Worm (Caenorhabditis elegans): ENCODE results near the gene M03E7.2.

M03E7.2 gene

DNA sequence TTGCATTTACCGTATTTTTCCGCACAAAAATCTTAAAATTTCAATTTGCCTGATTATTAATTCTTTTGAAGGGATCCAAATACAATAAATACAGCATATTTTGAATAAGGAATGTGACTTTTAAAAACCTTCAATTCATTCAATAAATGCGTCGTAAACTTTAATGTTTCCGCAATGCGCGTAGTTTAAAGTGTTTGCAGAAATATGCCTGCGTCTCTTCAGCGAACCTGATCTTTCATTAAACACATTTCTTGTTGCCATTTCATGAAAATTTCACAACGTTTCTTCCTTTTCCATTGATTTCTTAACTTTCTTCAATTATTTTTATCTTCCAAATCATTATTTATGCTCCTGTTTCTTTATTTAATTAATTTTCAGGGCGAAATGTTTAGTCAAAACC is 25.1 kb upstream of the M03E7.2 start, which contains the start of gene vps-37 (continued):
- TF ChIP-seq hrde-1 (tag; optimal IDR thresholded peaks at IDR 0.05; ENCODE audit: borderline replicate concordance): no peak
- TF ChIP-seq lin-54 (GFP tag; optimal IDR thresholded peaks at IDR 0.05): peak; percentile 75
- peak; percentile 78 for TF ChIP-seq lin-40 (tag; optimal IDR thresholded peaks at IDR 0.05)
- peak; percentile 11 for TF ChIP-seq F23B12.7 (tag; optimal IDR thresholded peaks at IDR 0.05; ENCODE audit: insufficient read depth)
- no peak for TF ChIP-seq lsy-27 (tag; optimal IDR thresholded peaks at IDR 0.05; ENCODE audit: borderline replicate concordance, insufficient read depth)
- TF ChIP-seq ZK185.1 (tag; optimal IDR thresholded peaks at IDR 0.05; ENCODE audit: poor library complexity, severe bottlenecking): peak; percentile 77
- peak; percentile 36; the same call in 1 of the 2 replicates for TF ChIP-seq cebp-1 (GFP tag; IDR thresholded peaks at IDR 0.05)
- peak; percentile 83 for TF ChIP-seq cebp-1 (tag; optimal IDR thresholded peaks at IDR 0.05)
- TF ChIP-seq hlh-12 (tag; optimal IDR thresholded peaks at IDR 0.05): no peak
- TF ChIP-seq nhr-27 (tag; optimal IDR thresholded peaks at IDR 0.05): no peak
- TF ChIP-seq ceh-100 (GFP tag; IDR thresholded peaks at IDR 0.05): no peak
- TF ChIP-seq madf-3 (GFP tag; IDR thresholded peaks at IDR 0.05): no peak
- TF ChIP-seq madf-6 (GFP tag; IDR thresholded peaks at IDR 0.05): peak; percentile 83
- TF ChIP-seq D2030.7 (GFP tag; IDR thresholded peaks at IDR 0.05): peak; percentile 61
- TF ChIP-seq T07F8.4 (tag; optimal IDR thresholded peaks at IDR 0.05): no peak
- no peak for TF ChIP-seq snpc-4 (GFP tag; optimal IDR thresholded peaks at IDR 0.05)
- TF ChIP-seq snpc-4 (tag; optimal IDR thresholded peaks at IDR 0.05): peak in 3 of 4 experiments; percentile 33 to 55 (median 39)
- no peak for TF ChIP-seq dox-1 (GFP tag; IDR thresholded peaks at IDR 0.05)

DNA sequence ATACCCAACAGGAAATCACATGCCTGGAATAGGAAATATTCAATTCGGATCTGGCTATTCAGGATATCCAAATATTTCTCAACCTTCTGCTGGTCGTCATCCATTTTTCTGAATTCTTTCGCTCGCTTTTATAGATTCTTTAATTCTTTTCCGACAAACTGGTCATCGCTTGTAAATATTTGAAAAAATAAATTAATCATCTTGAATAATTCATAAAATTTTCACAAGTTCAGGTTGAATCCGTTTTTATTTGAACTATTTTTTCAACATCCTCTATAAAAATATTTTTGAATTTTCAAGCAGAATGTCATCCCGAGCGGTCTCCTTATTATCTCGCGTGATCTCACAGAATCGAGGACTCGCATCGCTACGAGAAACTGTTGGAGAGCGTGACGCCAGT is 24.0 kb upstream of the M03E7.2 start, which contains the start of gene mrpl-48:
Gene mrpl-48, plus strand, starts transcription at position 301 of the 400 bp plus-strand sequence.
- TF ChIP-seq B0336.3 (GFP tag; IDR thresholded peaks at IDR 0.05) (peak; percentile 53; the same call in 1 of the 2 replicates), bed-1 (GFP tag; IDR thresholded peaks at IDR 0.05) (no peak), D2030.7 (GFP tag; IDR thresholded peaks at IDR 0.05) (peak; percentile 24; the same call in 1 of the 2 replicates), Y53G8AR.9 (GFP tag; conservative IDR thresholded peaks at IDR 0.05) (no peak)

DNA sequence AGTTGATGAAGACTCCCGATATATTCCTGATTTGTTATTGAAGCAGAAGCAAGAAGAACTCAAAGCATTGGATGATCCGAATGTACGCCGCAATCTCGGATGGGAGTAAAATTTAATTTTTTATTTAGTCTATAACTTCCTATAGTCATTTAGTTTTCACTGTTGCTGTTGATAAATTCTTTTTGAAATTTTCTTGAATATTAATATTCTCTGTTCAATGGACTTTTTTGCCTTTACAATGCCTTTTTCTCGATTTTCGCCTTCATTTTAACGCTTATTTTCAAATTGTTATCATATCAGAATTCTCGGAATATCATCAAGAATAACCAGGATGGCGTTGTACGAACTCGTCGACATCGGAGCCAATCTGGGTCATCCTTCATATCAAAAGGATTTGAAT is 23.1 kb upstream of the M03E7.2 start, which contains the start of gene crn-2:
Gene crn-2, plus strand, starts transcription at position 301 of the 400 bp plus-strand sequence.
- TF ChIP-seq F49E8.2 (tag; optimal IDR thresholded peaks at IDR 0.05; ENCODE audit: insufficient read depth) (no peak), mcd-1 (GFP tag; IDR thresholded peaks at IDR 0.05) (no peak), cebp-2 (GFP tag; IDR thresholded peaks at IDR 0.05) (no peak), ceh-58 (GFP tag; IDR thresholded peaks at IDR 0.05) (no peak), zfh-2 (GFP tag; conservative IDR thresholded peaks at IDR 0.05) (no peak), hlh-12 (tag; optimal IDR thresholded peaks at IDR 0.05) (no peak), Y95B8A.8 (GFP tag; IDR thresholded peaks at IDR 0.05) (no peak), unc-62 (GFP tag; optimal IDR thresholded peaks at IDR 0.05) (no peak), C06A6.2 (GFP tag; conservative IDR thresholded peaks at IDR 0.05) (no peak), ztf-26 (tag; optimal IDR thresholded peaks at IDR 0.05) (no peak), F57C9.4 (tag; optimal IDR thresholded peaks at IDR 0.05) (no peak), atf-7 (tag; optimal IDR thresholded peaks at IDR 0.05) (no peak), zim-3 (tag; optimal IDR thresholded peaks at IDR 0.05) (no peak), ceh-40 (GFP tag; IDR thresholded peaks at IDR 0.05) (no peak), madf-6 (GFP tag; IDR thresholded peaks at IDR 0.05) (no peak)

Data from whole organism, young adult.